Worm (Caenorhabditis elegans) whole organism, L4/young adult: ENCODE measurements around the gene B0361.9.

Source experiments
- W03F9.2 ChIP-seq: fragments of 150-350 bp; optimal IDR thresholded peaks from 2 replicates; lab custom pipeline; 2014; ENCODE audit warnings: missing biosample characterization, missing genetic modification characterization
- dao-5 ChIP-seq: sonication (generic microtip); optimal IDR thresholded peaks from 2 replicates; lab custom pipeline; 2016; ENCODE audit warnings: missing genotype, missing genetic modification characterization, moderate library complexity, missing compliant biosample characterization
- him-1 ChIP-seq: sonication (generic microtip); optimal IDR thresholded peaks from 2 replicates; lab custom pipeline; 2016; ENCODE audit warnings: missing genotype, missing genetic modification reagents, missing genetic modification characterization, missing compliant biosample characterization

The B0361.9 gene

ce11 chrIII:7299466-7299865, at the start of gene B0361.9, which contains the start of gene B0361.14:
TSS of gene B0361.9 (minus strand) at chrIII:7299631.
TSS of gene B0361.14 (minus strand) at chrIII:7299531.
- TF ChIP-seq W03F9.2 (tag; lab: Kevin White, UChicago) (no peak), dao-5 (tag; lab: Kevin White, UChicago) (no peak), him-1 (tag; lab: Kevin White, UChicago) (no peak)

- TF ChIP-seq dao-5 (tag; lab: Kevin White, UChicago) = no peak
Measured at ce11 chrIII:7349075-7349474, 49.6 kb upstream of the B0361.9 start, which contains the start of gene gos-28. TSS of gene gos-28 (minus strand) at chrIII:7349175.

ce11 chrIII:7347049-7347448, 47.6 kb upstream of the B0361.9 start, which contains the start of gene F08F8.7:
TSS of gene F08F8.7 (minus strand) at chrIII:7347149.
- TF ChIP-seq him-1 (tag; lab: Kevin White, UChicago) (no peak), dao-5 (tag; lab: Kevin White, UChicago) (no peak), W03F9.2 (tag; lab: Kevin White, UChicago) (no peak)

ce11 chrIII:7343389-7343788, 44.0 kb upstream of the B0361.9 start, which contains the start of gene F08F8.6:
TSS of gene F08F8.6 (plus strand) at chrIII:7343689.
- no peak for TF ChIP-seq W03F9.2 (tag; lab: Kevin White, UChicago)
- TF ChIP-seq dao-5 (tag; lab: Kevin White, UChicago) = no peak
- no peak for TF ChIP-seq him-1 (tag; lab: Kevin White, UChicago)

- no peak for TF ChIP-seq W03F9.2 (tag; lab: Kevin White, UChicago)
- TF ChIP-seq him-1 (tag; lab: Kevin White, UChicago) = no peak
- TF ChIP-seq dao-5 (tag; lab: Kevin White, UChicago) = no peak
Measured at ce11 chrIII:7339138-7339537, 39.7 kb upstream of the B0361.9 start.

- TF ChIP-seq dao-5 (tag; lab: Kevin White, UChicago) (no peak), W03F9.2 (tag; lab: Kevin White, UChicago) (no peak), him-1 (tag; lab: Kevin White, UChicago) (no peak)
Measured at ce11 chrIII:7338693-7339092, 39.3 kb upstream of the B0361.9 start, which contains the start of gene kap-1. TSS of gene kap-1 (plus strand) at chrIII:7338835.

ce11 chrIII:7338009-7338408, 38.6 kb upstream of the B0361.9 start:
- no peak for TF ChIP-seq dao-5 (tag; lab: Kevin White, UChicago)
- no peak for TF ChIP-seq W03F9.2 (tag; lab: Kevin White, UChicago)

- TF ChIP-seq dao-5 (tag; lab: Kevin White, UChicago) = no peak
- TF ChIP-seq W03F9.2 (tag; lab: Kevin White, UChicago) = peak; percentile 85
- no peak for TF ChIP-seq him-1 (tag; lab: Kevin White, UChicago)
Measured at ce11 chrIII:7336214-7336613, 36.8 kb upstream of the B0361.9 start, which contains the start of gene gsp-2. TSS of gene gsp-2 (plus strand) at chrIII:7336587.

ce11 chrIII:7335220-7335619, 35.8 kb upstream of the B0361.9 start, which contains the start of gene F56C9.10:
TSS of gene F56C9.10 (minus strand) at chrIII:7335316.
- TF ChIP-seq him-1 (tag; lab: Kevin White, UChicago) (no peak), dao-5 (tag; lab: Kevin White, UChicago) (no peak), W03F9.2 (tag; lab: Kevin White, UChicago) (peak; percentile 85)

ce11 chrIII:7331671-7332070, 32.2 kb upstream of the B0361.9 start:
- no peak for TF ChIP-seq dao-5 (tag; lab: Kevin White, UChicago)
- no peak for TF ChIP-seq him-1 (tag; lab: Kevin White, UChicago)
- TF ChIP-seq W03F9.2 (tag; lab: Kevin White, UChicago) = no peak

ce11 chrIII:7329155-7329732, 29.8 kb upstream of the B0361.9 start, which contains the start of gene lab-2:
TSS of gene lab-2 (minus strand) at chrIII:7329607.
- TF ChIP-seq W03F9.2 (tag; lab: Kevin White, UChicago) = no peak
- TF ChIP-seq dao-5 (tag; lab: Kevin White, UChicago) = no peak
- no peak for TF ChIP-seq him-1 (tag; lab: Kevin White, UChicago)

ce11 chrIII:7323331-7323730, 23.9 kb upstream of the B0361.9 start:
- no peak for TF ChIP-seq him-1 (tag; lab: Kevin White, UChicago)
- TF ChIP-seq W03F9.2 (tag; lab: Kevin White, UChicago) = no peak
- TF ChIP-seq dao-5 (tag; lab: Kevin White, UChicago) = no peak

ce11 chrIII:7322018-7322417, 22.6 kb upstream of the B0361.9 start:
- TF ChIP-seq W03F9.2 (tag; lab: Kevin White, UChicago) (no peak), dao-5 (tag; lab: Kevin White, UChicago) (no peak), him-1 (tag; lab: Kevin White, UChicago) (no peak)

- TF ChIP-seq him-1 (tag; lab: Kevin White, UChicago) = no peak
- TF ChIP-seq W03F9.2 (tag; lab: Kevin White, UChicago) = no peak
- TF ChIP-seq dao-5 (tag; lab: Kevin White, UChicago) = no peak
Measured at ce11 chrIII:7319390-7319789, 20.0 kb upstream of the B0361.9 start, which contains the start of gene F56C9.8. TSS of gene F56C9.8 (minus strand) at chrIII:7319509.
